Fruit fly (Drosophila melanogaster) whole organism, embryonic: ENCODE results near the gene Gsc.

Experiments used
- ATbp ChIP-seq: fragments of 200-800 bp; sonication (Bioruptor generic); optimal IDR thresholded peaks from 2 replicates; lab custom pipeline; 2017; ENCODE audit warnings: missing biosample characterization, mild to moderate bottlenecking, missing genetic modification characterization, missing genetic modification reagents
- Abd-B ChIP-seq: fragments of 200-800 bp; sonication (Bioruptor generic); optimal IDR thresholded peaks from 2 replicates; lab custom pipeline; 2018; ENCODE audit warnings: missing biosample characterization, mild to moderate bottlenecking, missing genetic modification characterization, moderate library complexity
- Bteb2 ChIP-seq: fragments of 200-800 bp; sonication (Bioruptor generic); optimal IDR thresholded peaks from 2 replicates; lab custom pipeline; 2016; ENCODE audit warnings: missing biosample characterization, missing genetic modification characterization
- CG10274 ChIP-seq: fragments of 200-800 bp; sonication (Bioruptor generic); optimal IDR thresholded peaks from 3 replicates; lab custom pipeline; 2017; ENCODE audit warnings: missing biosample characterization, mild to moderate bottlenecking, missing genetic modification characterization
- CG10431 ChIP-seq: fragments of 200-800 bp; sonication (Bioruptor generic); optimal IDR thresholded peaks from 3 replicates; lab custom pipeline; 2018; ENCODE audit warnings: missing biosample characterization, mild to moderate bottlenecking, missing genetic modification characterization
- CG11504 ChIP-seq: fragments of 200-800 bp; sonication (Bioruptor generic); optimal IDR thresholded peaks from 3 replicates; lab custom pipeline; 2019; ENCODE audit warnings: missing biosample characterization, mild to moderate bottlenecking, missing genetic modification characterization, moderate library complexity
- CG12659 ChIP-seq: fragments of 200-800 bp; sonication (Bioruptor generic); optimal IDR thresholded peaks from 3 replicates; lab custom pipeline; 2017; ENCODE audit warnings: mild to moderate bottlenecking, missing biosample characterization, missing genetic modification reagents, missing genetic modification characterization
- CG13424 ChIP-seq: fragments of 200-800 bp; sonication (Bioruptor generic); optimal IDR thresholded peaks from 2 replicates; lab custom pipeline; 2019; ENCODE audit warnings: missing biosample characterization, mild to moderate bottlenecking, missing genetic modification characterization, moderate library complexity
- CG1602 ChIP-seq: fragments of 200-800 bp; sonication (Bioruptor generic); optimal IDR thresholded peaks from 3 replicates; lab custom pipeline; 2016; ENCODE audit warnings: missing biosample characterization, missing genetic modification characterization
- CG16813 ChIP-seq: fragments of 200-800 bp; sonication (Bioruptor generic); IDR thresholded peaks from 3 replicates; pipeline ENCODE4 v1.3.6; 2022; ENCODE audit warnings: missing biosample characterization, missing genetic modification characterization; ENCODE audit not compliant: partially characterized antibody
- CG1792 ChIP-seq: fragments of 200-800 bp; sonication (Bioruptor generic); optimal IDR thresholded peaks from 2 replicates; lab custom pipeline; 2016; ENCODE audit warnings: missing biosample characterization, missing genetic modification characterization
- CG2889 ChIP-seq: fragments of 200-800 bp; sonication (Bioruptor generic); IDR thresholded peaks from 3 replicates; pipeline ENCODE4 v1.3.6; 2022; ENCODE audit warnings: missing biosample characterization, missing genetic modification characterization
- CG30020 ChIP-seq: fragments of 200-800 bp; optimal IDR thresholded peaks from 2 replicates; lab custom pipeline; 2019; ENCODE audit warnings: missing biosample characterization, mild to moderate bottlenecking, missing genetic modification characterization, moderate library complexity
- CG31441 ChIP-seq: fragments of 200-800 bp; sonication (Bioruptor generic); IDR thresholded peaks from 2 replicates; pipeline ENCODE4 v1.3.6; 2022; ENCODE audit warnings: missing biosample characterization, missing genetic modification characterization
- CG4328 ChIP-seq: fragments of 200-800 bp; sonication (Bioruptor generic); optimal IDR thresholded peaks from 3 replicates; lab custom pipeline; 2017; ENCODE audit warnings: missing biosample characterization, missing genetic modification reagents, missing genetic modification characterization
- CG43689 ChIP-seq: fragments of 200-800 bp; sonication (Bioruptor generic); IDR thresholded peaks from 2 replicates; pipeline ENCODE4 v1.3.6; 2022; ENCODE audit warnings: missing biosample characterization, missing genetic modification characterization
- CG6654 ChIP-seq: fragments of 200-800 bp; sonication (Bioruptor generic); optimal IDR thresholded peaks from 2 replicates; lab custom pipeline; 2017; ENCODE audit warnings: missing biosample characterization, mild to moderate bottlenecking, missing genetic modification characterization
- CG7928 ChIP-seq: fragments of 200-800 bp; sonication (Bioruptor generic); optimal IDR thresholded peaks from 2 replicates; lab custom pipeline; 2017; ENCODE audit warnings: missing biosample characterization, mild to moderate bottlenecking, missing genetic modification characterization
- CG8089 ChIP-seq: fragments of 200-800 bp; sonication (Bioruptor generic); optimal IDR thresholded peaks from 3 replicates; lab custom pipeline; 2016; ENCODE audit warnings: missing biosample characterization, missing genetic modification characterization
- CG8924 ChIP-seq: fragments of 200-800 bp; optimal IDR thresholded peaks from 3 replicates; lab custom pipeline; 2019; ENCODE audit warnings: missing biosample characterization, mild to moderate bottlenecking, missing genetic modification characterization, moderate library complexity
- CG9609 ChIP-seq: fragments of 200-800 bp; sonication (Bioruptor generic); optimal IDR thresholded peaks from 3 replicates; lab custom pipeline; 2016; ENCODE audit warnings: missing biosample characterization, missing genetic modification characterization
- CHES-1-like ChIP-seq: fragments of 200-800 bp; sonication (Bioruptor generic); optimal IDR thresholded peaks from 2 replicates; lab custom pipeline; 2016; ENCODE audit warnings: missing biosample characterization, missing genetic modification characterization
- D ChIP-seq, 2 experiments: fragments of 200-800 bp in 1 of 2; fragments of >200 bp in 1 of 2; sonication (Bioruptor generic) in 1 of 2; optimal IDR thresholded peaks; 2 replicates in 1 of 2; 3 replicates in 1 of 2; lab custom pipeline; 2017; ENCODE audit warnings: mild to moderate bottlenecking in 1 of 2, missing biosample characterization in 1 of 2, missing genetic modification characterization in 1 of 2, missing genetic modification reagents in 1 of 2
- D19B ChIP-seq: fragments of 200-800 bp; sonication (Bioruptor generic); optimal IDR thresholded peaks from 2 replicates; lab custom pipeline; 2017; ENCODE audit warnings: missing biosample characterization, mild to moderate bottlenecking, missing genetic modification characterization
- Dek ChIP-seq: fragments of 200-800 bp; sonication (Bioruptor generic); optimal IDR thresholded peaks from 3 replicates; lab custom pipeline; 2019; ENCODE audit warnings: missing biosample characterization, mild to moderate bottlenecking, missing genetic modification characterization, moderate library complexity
- Ets97D ChIP-seq: fragments of 200-800 bp; sonication (Bioruptor generic); optimal IDR thresholded peaks from 3 replicates; lab custom pipeline; 2016; ENCODE audit warnings: missing biosample characterization, missing genetic modification characterization
- NC2β ChIP-seq: fragments of 200-800 bp; sonication (Bioruptor generic); optimal IDR thresholded peaks from 2 replicates; lab custom pipeline; 2016; ENCODE audit warnings: missing biosample characterization, missing genetic modification characterization
- NK7.1 ChIP-seq: fragments of 200-800 bp; sonication (Bioruptor generic); optimal IDR thresholded peaks from 3 replicates; lab custom pipeline; 2016; ENCODE audit warnings: missing biosample characterization, missing genetic modification characterization
- Pdp1 ChIP-seq, 2 experiments: fragments of 200-800 bp; sonication (Bioruptor generic); optimal IDR thresholded peaks; 3 replicates each; lab custom pipeline; 2016; ENCODE audit warnings: missing biosample characterization in 2 of 2, missing genetic modification characterization in 2 of 2, mild to moderate bottlenecking in 1 of 2, moderate library complexity in 1 of 2
- crp ChIP-seq, 2 experiments: fragments of 200-800 bp; sonication (Bioruptor generic); optimal IDR thresholded peaks; 2 replicates in 1 of 2; 3 replicates in 1 of 2; lab custom pipeline; 2017; ENCODE audit warnings: missing biosample characterization in 2 of 2, missing genetic modification characterization in 2 of 2, mild to moderate bottlenecking in 1 of 2, moderate library complexity in 1 of 2
- danr ChIP-seq: fragments of 200-800 bp; sonication (Bioruptor generic); IDR thresholded peaks from 2 replicates; pipeline ENCODE4 v1.3.6; 2022; ENCODE audit warnings: missing biosample characterization, missing genetic modification characterization
- dati ChIP-seq: fragments of 200-800 bp; sonication (Bioruptor generic); IDR thresholded peaks from 2 replicates; pipeline ENCODE4 v1.3.6; 2022; ENCODE audit warnings: missing biosample characterization, missing genetic modification characterization
- dpn ChIP-seq, 2 experiments: fragments of 200-800 bp; sonication (Bioruptor generic); optimal IDR thresholded peaks; 3 replicates each; lab custom pipeline; 2016; ENCODE audit warnings: missing biosample characterization in 2 of 2, missing genetic modification characterization in 2 of 2
- en ChIP-seq: fragments of 200-800 bp; sonication (Bioruptor generic); optimal IDR thresholded peaks from 2 replicates; lab custom pipeline; 2016; ENCODE audit warnings: missing biosample characterization, missing genetic modification characterization
- exex ChIP-seq: fragments of 200-800 bp; sonication (Bioruptor generic); optimal IDR thresholded peaks from 4 replicates; lab custom pipeline; 2018; ENCODE audit warnings: missing biosample characterization, mild to moderate bottlenecking, missing genetic modification characterization, moderate library complexity
- fu2 ChIP-seq: fragments of 200-800 bp; sonication (Bioruptor generic); optimal IDR thresholded peaks from 2 replicates; lab custom pipeline; 2016; ENCODE audit warnings: missing biosample characterization, missing genetic modification characterization
- ham ChIP-seq: fragments of 200-800 bp; sonication (Bioruptor generic); IDR thresholded peaks from 2 replicates; pipeline ENCODE4 v1.3.6; 2022; ENCODE audit warnings: missing biosample characterization, missing genetic modification characterization
- inv ChIP-seq: fragments of 200-800 bp; sonication (Bioruptor generic); IDR thresholded peaks from 2 replicates; pipeline ENCODE4 v1.3.6; 2022; ENCODE audit warnings: missing biosample characterization, missing genetic modification characterization; ENCODE audit not compliant: partially characterized antibody
- kah ChIP-seq: fragments of 200-800 bp; sonication (Bioruptor generic); optimal IDR thresholded peaks from 2 replicates; lab custom pipeline; 2018; ENCODE audit warnings: missing biosample characterization, mild to moderate bottlenecking, missing genetic modification characterization
- lilli ChIP-seq: fragments of 200-800 bp; sonication (Bioruptor generic); optimal IDR thresholded peaks from 3 replicates; lab custom pipeline; 2016; ENCODE audit warnings: missing biosample characterization, missing genetic modification characterization
- lmd ChIP-seq: fragments of 200-800 bp; sonication (Bioruptor generic); IDR thresholded peaks from 2 replicates; pipeline ENCODE4 v1.3.6; 2022; ENCODE audit warnings: missing biosample characterization, missing genetic modification characterization
- lov ChIP-seq, 2 experiments: fragments of 200-800 bp in 1 of 2; fragments of >200 bp in 1 of 2; sonication (Bioruptor generic) in 1 of 2; IDR thresholded peaks in 1 of 2; optimal IDR thresholded peaks in 1 of 2; 2 replicates in 1 of 2; 3 replicates in 1 of 2; pipeline versions ENCODE4 v1.3.6 to Lab custom; 2017 to 2022; ENCODE audit warnings: missing biosample characterization in 1 of 2, missing genetic modification characterization in 1 of 2
- pho ChIP-seq: fragments of 200-800 bp; sonication (Bioruptor generic); optimal IDR thresholded peaks from 2 replicates; lab custom pipeline; 2016; ENCODE audit warnings: missing biosample characterization, missing genetic modification characterization
- pzg ChIP-seq: fragments of 200-800 bp; sonication (Bioruptor generic); optimal IDR thresholded peaks from 3 replicates; lab custom pipeline; 2018; ENCODE audit warnings: missing biosample characterization, mild to moderate bottlenecking, missing genetic modification characterization, moderate library complexity
- shn ChIP-seq: fragments of 200-800 bp; sonication (Bioruptor generic); optimal IDR thresholded peaks from 3 replicates; lab custom pipeline; 2016; ENCODE audit warnings: missing biosample characterization, missing genetic modification characterization
- slbo ChIP-seq: fragments of 200-800 bp; sonication (Bioruptor generic); IDR thresholded peaks from 2 replicates; pipeline ENCODE4 v1.3.6; 2022; ENCODE audit warnings: missing biosample characterization, missing genetic modification characterization
- toy ChIP-seq: fragments of 200-800 bp; sonication (Bioruptor generic); IDR thresholded peaks from 2 replicates; pipeline ENCODE4 v1.3.6; 2022; ENCODE audit warnings: missing biosample characterization, missing genetic modification characterization
- trh ChIP-seq: fragments of 200-800 bp; sonication (Bioruptor generic); optimal IDR thresholded peaks from 2 replicates; lab custom pipeline; 2016; ENCODE audit warnings: missing biosample characterization, missing genetic modification characterization
- zfh1 ChIP-seq: fragments of 200-800 bp; sonication (Bioruptor generic); IDR thresholded peaks from 3 replicates; pipeline ENCODE4 v1.3.6; 2022; ENCODE audit warnings: missing biosample characterization, missing genetic modification characterization
- zfh2 ChIP-seq: fragments of 200-800 bp; sonication (Bioruptor generic); optimal IDR thresholded peaks from 2 replicates; lab custom pipeline; 2016; ENCODE audit warnings: missing biosample characterization, missing genetic modification characterization

Gsc gene

DNA sequence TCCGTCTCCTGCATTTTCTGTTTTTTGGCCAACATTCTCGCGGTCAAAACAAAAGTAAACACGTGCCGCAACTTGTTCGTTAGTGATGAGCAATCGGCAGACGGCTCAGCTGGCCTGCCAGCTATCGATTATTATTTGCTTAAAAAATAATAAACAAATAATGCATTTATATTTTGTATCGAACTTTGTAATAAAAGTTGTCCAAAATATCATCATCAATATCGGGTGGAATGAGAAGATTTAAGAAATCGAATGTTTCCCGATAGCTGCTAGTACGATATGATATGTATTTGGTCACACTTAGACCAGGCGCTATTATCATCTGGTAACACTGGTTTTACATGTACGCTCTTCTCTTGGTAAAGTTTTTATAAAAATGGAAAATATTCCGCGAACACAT is 26.5 kb downstream of the Gsc start, which contains the start of the genes Nle and Sf3b1 (continued):
- TF ChIP-seq kah (peak; percentile 87), zfh2 (GFP tag; lab: Kevin White, UChicago) (peak; percentile 37), CG1602 (peak; percentile 27), crp (GFP tag; optimal IDR thresholded peaks at IDR 0.05; lab: Kevin White, UChicago) (peak; percentile 11 to 81), CG9609 (GFP tag; lab: Kevin White, UChicago) (peak; percentile 17), NK7.1 (GFP tag; lab: Kevin White, UChicago) (no peak), D (optimal IDR thresholded peaks at IDR 0.05; lab: Kevin White, UChicago) (no peak), D (GFP tag; optimal IDR thresholded peaks at IDR 0.05; lab: Kevin White, UChicago) (no peak), CG7928 (GFP tag; lab: Kevin White, UChicago) (peak; percentile 4), ATbp (GFP tag; lab: Kevin White, UChicago) (no peak), CG31441 (no peak), CG13424 (peak; percentile 68), dati (no peak), CG1792 (no peak), CG43689 (GFP tag; lab: Robert Waterston, UW) (no peak), lilli (peak; percentile 64), pzg (GFP tag; lab: Kevin White, UChicago) (peak; percentile 92), inv (GFP tag; lab: Robert Waterston, UW) (peak; percentile 95), CG16813 (GFP tag; lab: Robert Waterston, UW) (peak; percentile 95), lov (optimal IDR thresholded peaks at IDR 0.05; lab: Kevin White, UChicago) (no peak), lov (GFP tag; IDR thresholded peaks at IDR 0.05; lab: Robert Waterston, UW) (no peak), Dek (tag; lab: Kevin White, UChicago) (no peak), CG12659 (peak; percentile 53), CG10274 (GFP tag; lab: Kevin White, UChicago) (no peak), CG30020 (peak; percentile 51), CG6654 (GFP tag; lab: Kevin White, UChicago) (no peak), lmd (GFP tag; lab: Robert Waterston, UW) (peak; percentile 6; the same call in 1 of the 2 replicates), Abd-B (GFP tag; lab: Kevin White, UChicago) (no peak), D19B (GFP tag; lab: Kevin White, UChicago) (no peak), danr (GFP tag; lab: Robert Waterston, UW) (no peak), CG8924 (tag; lab: Kevin White, UChicago) (peak; percentile 52), CG10431 (no peak), Pdp1 (GFP tag; optimal IDR thresholded peaks at IDR 0.05; lab: Kevin White, UChicago) (peak in 1 of 2 experiments; percentile 48), shn (GFP tag; lab: Kevin White, UChicago) (peak; percentile 46), exex (no peak), pho (GFP tag; lab: Kevin White, UChicago) (peak; percentile 48), toy (GFP tag; lab: Robert Waterston, UW) (no peak), CG8089 (peak; percentile 5), en (GFP tag; lab: Kevin White, UChicago) (no peak), Bteb2 (GFP tag; lab: Kevin White, UChicago) (peak; percentile 0), CG2889 (GFP tag; lab: Robert Waterston, UW) (no peak), NC2β (GFP tag; lab: Kevin White, UChicago) (peak; percentile 59), ham (GFP tag; lab: Robert Waterston, UW) (no peak), CG4328 (peak; percentile 52), fu2 (peak; percentile 19), CG11504 (tag; lab: Kevin White, UChicago) (no peak), dpn (GFP tag; optimal IDR thresholded peaks at IDR 0.05; lab: Kevin White, UChicago) (peak; percentile 38 to 64), slbo (peak; percentile 76), zfh1 (GFP tag; lab: Robert Waterston, UW) (no peak), CHES-1-like (peak; percentile 80), trh (no peak), Ets97D (GFP tag; lab: Kevin White, UChicago) (peak; percentile 71)
